Worm (Caenorhabditis elegans): ENCODE data around the gene mrp-8.
A peak's percentile ranks its signal among the peaks of the same experiment; 100 is the strongest.

mrp-8 gene

DNA sequence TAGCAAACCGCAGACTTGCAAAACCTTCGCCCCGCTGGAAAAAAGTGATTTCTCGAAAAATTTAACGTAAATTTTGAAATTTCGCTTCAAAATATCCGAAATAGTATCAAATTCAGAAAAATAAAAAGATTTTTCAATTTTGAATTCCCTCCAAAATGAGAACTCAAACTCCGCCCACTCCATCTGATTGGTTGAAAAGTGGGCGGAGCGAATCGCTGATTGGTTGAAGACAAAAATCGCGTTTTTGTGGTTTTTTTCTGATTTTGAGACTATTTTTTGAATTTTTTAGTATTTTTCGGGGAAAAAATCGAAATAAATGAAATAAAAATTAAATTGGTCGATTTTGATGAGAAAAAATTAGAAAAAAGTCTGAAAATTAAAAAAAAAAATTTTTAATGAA is 46.0 kb upstream of the mrp-8 start:
- TF ChIP-seq nhr-6 (tag; optimal IDR thresholded peaks at IDR 0.05) (no peak), fos-1 (tag; optimal IDR thresholded peaks at IDR 0.05) (no peak), dmd-4 (tag; optimal IDR thresholded peaks at IDR 0.05) (no peak), sem-4 (tag; optimal IDR thresholded peaks at IDR 0.05) (no peak), unc-62 (GFP tag; optimal IDR thresholded peaks at IDR 0.05) (no peak), ceh-82 (tag; optimal IDR thresholded peaks at IDR 0.05) (no peak), C34F6.9 (tag; optimal IDR thresholded peaks at IDR 0.05) (no peak), ZK546.5 (tag; optimal IDR thresholded peaks at IDR 0.05) (no peak), nhr-25 (tag; optimal IDR thresholded peaks at IDR 0.05) (no peak), sma-3 (GFP tag; optimal IDR thresholded peaks at IDR 0.05) (no peak), nhr-23 (tag; optimal IDR thresholded peaks at IDR 0.05) (no peak), lin-13 (GFP tag; optimal IDR thresholded peaks at IDR 0.05) (no peak), ama-1 (optimal IDR thresholded peaks at IDR 0.05) (no peak)

DNA sequence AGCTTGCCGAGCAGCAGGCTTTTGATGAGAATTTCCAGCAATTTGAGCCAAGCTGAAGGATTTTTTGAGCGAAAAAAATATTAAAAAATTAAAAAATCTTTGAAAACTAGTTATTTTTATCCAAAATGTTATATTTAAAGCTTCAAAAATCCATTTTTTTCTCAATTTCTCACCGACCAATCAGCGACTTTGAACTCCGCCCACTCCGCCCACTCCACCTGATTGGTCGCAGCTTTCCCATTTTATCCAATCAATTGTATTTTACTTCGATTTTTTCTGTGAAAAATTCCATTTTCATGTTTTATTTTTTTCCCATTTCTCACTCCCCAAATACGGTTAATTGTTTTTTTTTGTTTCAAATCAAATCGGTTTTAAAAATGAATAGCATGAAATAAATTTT is 42.0 kb upstream of the mrp-8 start:
- TF ChIP-seq nhr-6 (tag; optimal IDR thresholded peaks at IDR 0.05) (no peak), lsy-2 (tag; optimal IDR thresholded peaks at IDR 0.05) (peak in 1 of 2 experiments; percentile 53)

- TF ChIP-seq nhr-25 (tag; optimal IDR thresholded peaks at IDR 0.05): peak; percentile 76
- no peak for TF ChIP-seq ceh-82 (tag; optimal IDR thresholded peaks at IDR 0.05)
- no peak for TF ChIP-seq nhr-77 (tag; optimal IDR thresholded peaks at IDR 0.05)
- TF ChIP-seq ztf-4 (tag; optimal IDR thresholded peaks at IDR 0.05): no peak
- TF ChIP-seq crh-2 (tag; optimal IDR thresholded peaks at IDR 0.05): peak; percentile 64
- peak; percentile 91 for TF ChIP-seq nhr-129 (tag; optimal IDR thresholded peaks at IDR 0.05)
- peak; percentile 63 for TF ChIP-seq unc-55 (GFP tag; optimal IDR thresholded peaks at IDR 0.05)
- TF ChIP-seq sma-3 (GFP tag; optimal IDR thresholded peaks at IDR 0.05): peak; percentile 73
- TF ChIP-seq gmeb-1 (tag; optimal IDR thresholded peaks at IDR 0.05): peak; percentile 67
- peak; percentile 53 for TF ChIP-seq snpc-4 (tag; optimal IDR thresholded peaks at IDR 0.05)
- TF ChIP-seq egl-27 (tag; optimal IDR thresholded peaks at IDR 0.05): peak; percentile 70
- TF ChIP-seq lsy-2 (tag; optimal IDR thresholded peaks at IDR 0.05): peak; percentile 47 to 73
- peak; percentile 83 for TF ChIP-seq sem-4 (tag; optimal IDR thresholded peaks at IDR 0.05)
- peak; percentile 81 for TF ChIP-seq C34F6.9 (tag; optimal IDR thresholded peaks at IDR 0.05)
- TF ChIP-seq alr-1 (tag; optimal IDR thresholded peaks at IDR 0.05): no peak
- TF ChIP-seq ztf-1 (GFP tag; conservative IDR thresholded peaks at IDR 0.05): no peak
- TF ChIP-seq zag-1 (tag; optimal IDR thresholded peaks at IDR 0.05): peak; percentile 4
- TF ChIP-seq mbf-1 (tag; optimal IDR thresholded peaks at IDR 0.05): no peak
- peak; percentile 22 for TF ChIP-seq nhr-21 (tag; optimal IDR thresholded peaks at IDR 0.05)
- TF ChIP-seq lin-13 (GFP tag; optimal IDR thresholded peaks at IDR 0.05): peak; percentile 35
- TF ChIP-seq sma-9 (GFP tag; optimal IDR thresholded peaks at IDR 0.05): peak; percentile 77
- TF ChIP-seq sma-9 (tag; optimal IDR thresholded peaks at IDR 0.05): no peak
- TF ChIP-seq blmp-1 (tag; optimal IDR thresholded peaks at IDR 0.05; ENCODE audit: insufficient read depth): peak; percentile 63
- TF ChIP-seq F13H6.1 (tag; optimal IDR thresholded peaks at IDR 0.05): peak; percentile 80
- peak; percentile 94 for TF ChIP-seq fos-1 (tag; optimal IDR thresholded peaks at IDR 0.05)
Observed at ce11 chrIII:12335400-12335994, 32.5 kb upstream of the mrp-8 start.

- TF ChIP-seq nhr-6 (tag; optimal IDR thresholded peaks at IDR 0.05) (no peak), sma-3 (GFP tag; optimal IDR thresholded peaks at IDR 0.05) (no peak), unc-39 (tag; optimal IDR thresholded peaks at IDR 0.05) (no peak), F13H6.1 (tag; optimal IDR thresholded peaks at IDR 0.05) (no peak), nhr-10 (tag; optimal IDR thresholded peaks at IDR 0.05) (no peak), dmd-4 (tag; optimal IDR thresholded peaks at IDR 0.05) (no peak), elt-1 (tag; optimal IDR thresholded peaks at IDR 0.05) (no peak), lin-11 (tag; optimal IDR thresholded peaks at IDR 0.05) (no peak), snpc-4 (tag; optimal IDR thresholded peaks at IDR 0.05) (no peak), ztf-4 (tag; optimal IDR thresholded peaks at IDR 0.05) (no peak), mbf-1 (tag; optimal IDR thresholded peaks at IDR 0.05) (no peak), ceh-16 (tag; optimal IDR thresholded peaks at IDR 0.05) (no peak), crh-2 (tag; optimal IDR thresholded peaks at IDR 0.05) (no peak)
Observed at ce11 chrIII:12334268-12334667, 31.3 kb upstream of the mrp-8 start.

Data from whole organism, L2 larva.